Worm (Caenorhabditis elegans) whole organism, L2 larva: ENCODE data around the gene srg-21.

Experiments used
- ZK546.5 ChIP-seq: sonication (generic microtip); optimal IDR thresholded peaks from 2 replicates; lab custom pipeline; 2017; ENCODE audit warnings: missing biosample characterization, missing genetic modification characterization
- ama-1 ChIP-seq: fragments of 150-350 bp; optimal IDR thresholded peaks from 2 replicates; lab custom pipeline; 2018; ENCODE audit warnings: inconsistent platforms
- ceh-82 ChIP-seq: fragments of 150-350 bp; optimal IDR thresholded peaks from 2 replicates; lab custom pipeline; 2014; ENCODE audit warnings: missing biosample characterization, missing genetic modification characterization
- gmeb-1 ChIP-seq: fragments of 150-350 bp; optimal IDR thresholded peaks from 2 replicates; lab custom pipeline; 2014; ENCODE audit warnings: missing biosample characterization, missing genetic modification characterization
- nhr-10 ChIP-seq: sonication (generic microtip); optimal IDR thresholded peaks from 2 replicates; lab custom pipeline; 2017; ENCODE audit warnings: missing biosample characterization, missing genetic modification characterization
- nhr-11 ChIP-seq: fragments of 150-350 bp; optimal IDR thresholded peaks from 2 replicates; lab custom pipeline; 2014; ENCODE audit warnings: missing biosample characterization, missing genetic modification characterization
- nhr-12 ChIP-seq: fragments of 150-350 bp; optimal IDR thresholded peaks from 2 replicates; lab custom pipeline; 2014; ENCODE audit warnings: missing biosample characterization, missing genetic modification characterization
- nhr-23 ChIP-seq: fragments of 150-350 bp; optimal IDR thresholded peaks from 2 replicates; lab custom pipeline; 2014; ENCODE audit warnings: missing biosample characterization, missing genetic modification reagents, missing genetic modification characterization
- snpc-4 ChIP-seq: fragments of 150-350 bp; optimal IDR thresholded peaks from 2 replicates; lab custom pipeline; 2014; ENCODE audit warnings: missing biosample characterization, missing genetic modification characterization
- ztf-11 ChIP-seq: sonication (generic microtip); optimal IDR thresholded peaks from 2 replicates; lab custom pipeline; 2017; ENCODE audit warnings: missing biosample characterization, missing genetic modification characterization

- TF ChIP-seq nhr-11 (tag; lab: Kevin White, UChicago) (no peak), ZK546.5 (tag; lab: Kevin White, UChicago) (no peak), nhr-23 (tag; lab: Kevin White, UChicago) (no peak), ceh-82 (tag; lab: Kevin White, UChicago) (no peak), nhr-12 (tag; lab: Kevin White, UChicago) (no peak), snpc-4 (tag; lab: Kevin White, UChicago) (no peak), ztf-11 (tag; lab: Kevin White, UChicago) (no peak), nhr-10 (tag; lab: Kevin White, UChicago) (no peak), ama-1 (lab: Kevin White, UChicago) (no peak), gmeb-1 (no peak)
These were observed 22.8 kb upstream of the srg-21 start, which contains the start of gene clec-123 for ce11 chrII:3113934-3114333.
